Worm (Caenorhabditis elegans) whole organism, late embryonic: ENCODE data around the gene T19B10.2.

Experiments
- C38D4.7 ChIP-seq: fragments of 200-800 bp; sonication (Bioruptor generic); optimal IDR thresholded peaks from 2 replicates; lab custom pipeline; 2018; ENCODE audit warnings: mild to moderate bottlenecking, missing genetic modification characterization, moderate library complexity, missing compliant biosample characterization
- F13H6.1 ChIP-seq: sonication (generic microtip); optimal IDR thresholded peaks from 2 replicates; lab custom pipeline; 2016; ENCODE audit warnings: missing genetic modification characterization, missing compliant biosample characterization
- K02D7.2 ChIP-seq: sonication (generic microtip); optimal IDR thresholded peaks from 2 replicates; lab custom pipeline; 2017; ENCODE audit warnings: mild to moderate bottlenecking, missing genetic modification characterization, missing compliant biosample characterization
- K09A11.1 ChIP-seq: sonication (generic microtip); optimal IDR thresholded peaks from 2 replicates; lab custom pipeline; 2017; ENCODE audit warnings: antibody characterized with exemption, mild to moderate bottlenecking, missing genetic modification characterization, missing compliant biosample characterization; ENCODE audit not compliant: insufficient read depth
- T23F11.4 ChIP-seq: fragments of 200-800 bp; sonication (Bioruptor generic); optimal IDR thresholded peaks from 2 replicates; lab custom pipeline; 2018; ENCODE audit warnings: mild to moderate bottlenecking, missing genetic modification characterization, missing compliant biosample characterization
- Y22D7AL.16 ChIP-seq: sonication (generic microtip); optimal IDR thresholded peaks from 2 replicates; lab custom pipeline; 2016; ENCODE audit warnings: missing genetic modification characterization, missing compliant biosample characterization
- ahr-1 ChIP-seq: sonication (generic microtip); optimal IDR thresholded peaks from 2 replicates; lab custom pipeline; 2016; ENCODE audit warnings: missing genetic modification characterization, missing compliant biosample characterization
- ceh-19 ChIP-seq: fragments of 200-800 bp; sonication (Bioruptor generic); optimal IDR thresholded peaks from 2 replicates; lab custom pipeline; 2018; ENCODE audit warnings: mild to moderate bottlenecking, missing genetic modification characterization, missing compliant biosample characterization
- ceh-31 ChIP-seq: sonication (generic microtip); optimal IDR thresholded peaks from 2 replicates; lab custom pipeline; 2016; ENCODE audit warnings: missing genetic modification characterization, missing compliant biosample characterization
- ceh-34 ChIP-seq: sonication (generic microtip); optimal IDR thresholded peaks from 2 replicates; lab custom pipeline; 2016; ENCODE audit warnings: mild to moderate bottlenecking, missing genetic modification characterization, missing compliant biosample characterization
- ceh-45 ChIP-seq: fragments of 200-800 bp; sonication (Bioruptor generic); IDR thresholded peaks from 2 replicates; pipeline ENCODE4 v1.3.6; 2022; ENCODE audit warnings: missing genetic modification reagents, missing genetic modification characterization, missing compliant biosample characterization
- ceh-6 ChIP-seq: fragments of 200-800 bp; sonication (Bioruptor generic); optimal IDR thresholded peaks from 2 replicates; lab custom pipeline; 2018; ENCODE audit warnings: mild to moderate bottlenecking, missing genetic modification characterization, missing compliant biosample characterization
- dve-1 ChIP-seq: sonication (generic microtip); optimal IDR thresholded peaks from 2 replicates; lab custom pipeline; 2017; ENCODE audit warnings: antibody characterized with exemption, mild to moderate bottlenecking, missing genetic modification characterization, missing compliant biosample characterization
- elt-2 ChIP-seq: sonication (generic microtip); optimal IDR thresholded peaks from 2 replicates; lab custom pipeline; 2016; ENCODE audit warnings: missing genetic modification reagents, missing genetic modification characterization, missing compliant biosample characterization
- ets-4 ChIP-seq: sonication (generic microtip); optimal IDR thresholded peaks from 2 replicates; lab custom pipeline; 2016; ENCODE audit warnings: missing genetic modification characterization, missing compliant biosample characterization
- fax-1 ChIP-seq: sonication (generic microtip); optimal IDR thresholded peaks from 2 replicates; lab custom pipeline; 2016; ENCODE audit warnings: missing genotype, missing genetic modification characterization, missing compliant biosample characterization
- fkh-6 ChIP-seq: sonication (generic microtip); optimal IDR thresholded peaks from 2 replicates; lab custom pipeline; 2016; ENCODE audit warnings: missing genetic modification characterization, missing compliant biosample characterization
- gmeb-2 ChIP-seq: sonication (generic microtip); optimal IDR thresholded peaks from 2 replicates; lab custom pipeline; 2016; ENCODE audit warnings: missing genetic modification characterization, inconsistent platforms, missing compliant biosample characterization
- hlh-13 ChIP-seq: fragments of 200-800 bp; sonication (Bioruptor generic); optimal IDR thresholded peaks from 2 replicates; lab custom pipeline; 2018; ENCODE audit warnings: mild to moderate bottlenecking, missing genetic modification characterization, missing compliant biosample characterization
- hlh-6 ChIP-seq: sonication (generic microtip); optimal IDR thresholded peaks from 2 replicates; lab custom pipeline; 2016; ENCODE audit warnings: missing genotype, missing genetic modification characterization, missing compliant biosample characterization
- hlh-8 ChIP-seq: sonication (generic microtip); optimal IDR thresholded peaks from 2 replicates; lab custom pipeline; 2016; ENCODE audit warnings: missing genotype, missing genetic modification characterization, missing compliant biosample characterization
- lim-6 ChIP-seq: sonication (generic microtip); optimal IDR thresholded peaks from 2 replicates; lab custom pipeline; 2016; ENCODE audit warnings: missing genetic modification characterization, missing compliant biosample characterization
- lin-11 ChIP-seq: fragments of 200-800 bp; sonication (Bioruptor generic); optimal IDR thresholded peaks from 2 replicates; lab custom pipeline; 2018; ENCODE audit warnings: mild to moderate bottlenecking, missing genetic modification characterization, missing compliant biosample characterization
- nfya-1 ChIP-seq: sonication (generic microtip); optimal IDR thresholded peaks from 2 replicates; lab custom pipeline; 2017; ENCODE audit warnings: missing genetic modification characterization, mild to moderate bottlenecking, missing compliant biosample characterization, antibody characterized with exemption, moderate library complexity
- nhr-232 ChIP-seq: sonication (generic microtip); optimal IDR thresholded peaks from 2 replicates; lab custom pipeline; 2016; ENCODE audit warnings: missing genetic modification characterization, missing compliant biosample characterization
- npax-4 ChIP-seq: sonication (generic microtip); optimal IDR thresholded peaks from 2 replicates; lab custom pipeline; 2016; ENCODE audit warnings: missing genetic modification characterization, missing compliant biosample characterization
- pag-3 ChIP-seq: sonication (generic microtip); optimal IDR thresholded peaks from 2 replicates; lab custom pipeline; 2016; ENCODE audit warnings: missing compliant biosample characterization, missing genetic modification characterization, borderline replicate concordance
- pax-1 ChIP-seq: fragments of 150-350 bp; optimal IDR thresholded peaks from 2 replicates; lab custom pipeline; 2014; ENCODE audit warnings: missing biosample characterization, missing genetic modification characterization
- pros-1 ChIP-seq: fragments of 150-350 bp; optimal IDR thresholded peaks from 2 replicates; lab custom pipeline; 2014; ENCODE audit warnings: missing biosample characterization, missing genetic modification reagents, missing genetic modification characterization
- ref-2 ChIP-seq: sonication (generic microtip); optimal IDR thresholded peaks from 2 replicates; lab custom pipeline; 2016; ENCODE audit warnings: missing genetic modification characterization, missing compliant biosample characterization
- rnt-1 ChIP-seq: sonication (generic microtip); optimal IDR thresholded peaks from 2 replicates; lab custom pipeline; 2016; ENCODE audit warnings: missing genetic modification characterization, missing compliant biosample characterization
- sox-4 ChIP-seq: sonication (generic microtip); optimal IDR thresholded peaks from 2 replicates; lab custom pipeline; 2017; ENCODE audit warnings: mild to moderate bottlenecking, missing genetic modification characterization, inconsistent platforms, missing compliant biosample characterization
- tbx-2 ChIP-seq: sonication (generic microtip); optimal IDR thresholded peaks from 2 replicates; lab custom pipeline; 2016; ENCODE audit warnings: missing genetic modification characterization, missing compliant biosample characterization
- tbx-7 ChIP-seq: sonication (generic microtip); optimal IDR thresholded peaks from 2 replicates; lab custom pipeline; 2016; ENCODE audit warnings: missing genotype, missing genetic modification characterization, missing compliant biosample characterization
- unc-3 ChIP-seq, 2 experiments: fragments of 200-800 bp in 1 of 2; sonication (Bioruptor generic) in 1 of 2; sonication (generic microtip) in 1 of 2; conservative IDR thresholded peaks in 1 of 2; optimal IDR thresholded peaks in 1 of 2; 2 replicates each; pipeline versions ENCODE4 v1.3.6 to Lab custom; 2016 to 2022; ENCODE audit warnings: missing compliant biosample characterization in 2 of 2, missing genetic modification characterization in 2 of 2, missing genetic modification reagents in 1 of 2
- unc-55 ChIP-seq: sonication (generic microtip); optimal IDR thresholded peaks from 2 replicates; lab custom pipeline; 2017; ENCODE audit warnings: missing biosample characterization, missing genetic modification reagents, missing genetic modification characterization
- unc-86 ChIP-seq: sonication (generic microtip); optimal IDR thresholded peaks from 2 replicates; lab custom pipeline; 2016; ENCODE audit warnings: missing genetic modification characterization, missing compliant biosample characterization
- zip-5 ChIP-seq: sonication (generic microtip); optimal IDR thresholded peaks from 2 replicates; lab custom pipeline; 2016; ENCODE audit warnings: missing genetic modification characterization, missing compliant biosample characterization
- ztf-16 ChIP-seq: sonication (generic microtip); optimal IDR thresholded peaks from 2 replicates; lab custom pipeline; 2017; ENCODE audit warnings: missing genetic modification characterization, missing compliant biosample characterization

Gene T19B10.2

ce11 chrV:11214569-11214968 lies 6.5 kb upstream of the T19B10.2 start:
- TF ChIP-seq ceh-45 (GFP tag; lab: Robert Waterston, UW) = no peak
- no peak for TF ChIP-seq hlh-8
- no peak for TF ChIP-seq rnt-1 (tag; lab: Kevin White, UChicago)
- no peak for TF ChIP-seq F13H6.1 (tag; lab: Kevin White, UChicago)
- no peak for TF ChIP-seq pax-1
- no peak for TF ChIP-seq C38D4.7 (GFP tag; lab: Kevin White, UChicago)

DNA sequence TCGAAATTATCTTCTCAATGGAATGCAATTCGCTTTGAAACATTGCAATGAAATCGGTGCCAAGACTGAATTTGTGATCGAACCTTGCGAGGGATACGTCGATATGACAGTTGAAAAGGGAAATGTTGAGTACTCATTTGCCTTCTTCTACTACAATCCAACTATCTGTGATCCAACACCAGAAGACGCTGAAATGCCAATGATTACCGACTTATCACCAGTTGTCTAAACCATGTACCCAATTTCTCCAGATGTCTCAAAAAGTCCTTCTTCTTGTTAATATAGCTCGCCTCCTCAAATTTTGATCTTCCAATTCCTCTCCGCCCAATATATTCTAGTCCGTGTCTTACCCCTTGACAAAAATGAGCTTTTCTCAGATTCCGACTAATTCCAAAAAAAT lies 5.0 kb upstream of the T19B10.2 start:
- TF ChIP-seq tbx-2 (tag; lab: Kevin White, UChicago) (no peak), ceh-31 (tag; lab: Kevin White, UChicago) (no peak), ceh-34 (tag; lab: Kevin White, UChicago) (no peak)

DNA sequence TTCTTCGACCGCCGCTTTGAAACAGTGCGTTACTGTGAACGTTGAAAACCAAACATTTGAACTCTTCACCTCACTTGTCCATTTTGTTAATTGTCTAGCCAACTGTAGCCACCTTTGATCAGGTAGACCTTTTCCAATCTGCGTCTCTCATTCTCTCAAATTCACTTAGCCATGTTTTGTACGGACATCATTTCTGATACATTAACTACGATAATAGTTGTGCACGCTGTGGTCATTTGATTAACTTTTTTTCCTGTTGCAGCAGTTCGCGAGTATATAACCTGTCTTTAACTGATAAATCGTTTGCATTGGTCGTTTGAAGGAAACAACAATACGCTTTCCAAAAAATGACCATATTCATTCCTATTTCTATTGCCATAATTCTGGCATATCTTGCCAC lies 3.7 kb upstream of the T19B10.2 start, which contains the start of gene cyp-29A2:
TSS of gene cyp-29A2 (plus strand) at position 190 of the 400 bp plus-strand sequence.
- TF ChIP-seq ceh-34 (tag; lab: Kevin White, UChicago) = no peak
- TF ChIP-seq ceh-19 (GFP tag; lab: Kevin White, UChicago) = no peak
- TF ChIP-seq elt-2 (tag; lab: Kevin White, UChicago) = no peak
- no peak for TF ChIP-seq hlh-13
- no peak for TF ChIP-seq ceh-6 (GFP tag; lab: Kevin White, UChicago)
- TF ChIP-seq unc-3 (GFP tag; conservative IDR thresholded peaks at IDR 0.05; lab: Robert Waterston, UW) = no peak
- no peak for TF ChIP-seq unc-3 (tag; optimal IDR thresholded peaks at IDR 0.05; lab: Kevin White, UChicago)
- no peak for TF ChIP-seq pax-1

DNA sequence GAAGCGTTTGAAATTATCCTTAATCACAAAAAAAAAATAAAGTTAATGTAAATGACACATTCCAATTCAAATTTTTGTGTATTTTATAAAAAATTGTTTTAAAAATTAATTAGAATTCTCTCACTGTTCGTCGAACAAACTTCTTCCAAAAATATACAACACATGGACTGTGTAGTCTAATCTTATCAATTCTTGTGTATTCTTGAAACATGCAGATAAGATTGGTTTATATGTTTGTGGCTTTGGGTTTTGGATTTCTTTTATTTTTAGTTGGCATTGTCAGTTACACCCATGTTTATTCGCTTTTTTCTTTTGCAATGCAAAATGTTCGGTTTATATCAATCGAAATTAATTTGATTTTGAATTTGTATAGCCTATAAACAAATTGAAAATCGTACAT lies 687 bp upstream of the T19B10.2 start:
- TF ChIP-seq ets-4 (tag; lab: Kevin White, UChicago) (no peak), K09A11.1 (tag; lab: Kevin White, UChicago) (no peak), ceh-19 (GFP tag; lab: Kevin White, UChicago) (no peak), elt-2 (tag; lab: Kevin White, UChicago) (peak; percentile 24)

DNA sequence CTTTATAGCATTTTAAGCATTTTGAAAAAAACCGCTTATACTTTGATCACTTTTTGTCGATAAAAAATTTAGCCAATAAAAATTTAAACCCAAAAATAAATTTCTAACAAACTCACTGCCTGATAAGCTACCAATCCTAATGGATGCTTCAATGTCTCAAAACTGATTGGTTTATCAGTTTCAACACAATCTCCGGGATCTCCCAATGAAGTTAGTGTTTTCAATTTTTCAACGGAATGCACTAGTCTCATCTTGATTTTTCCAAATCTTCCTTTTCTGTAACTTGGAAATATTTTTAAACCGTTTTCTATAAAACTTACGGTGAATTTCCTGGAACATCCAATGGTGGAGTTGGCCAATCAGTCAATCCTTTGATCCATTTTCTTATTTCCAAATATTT lies 2.6 kb downstream of the T19B10.2 start:
- TF ChIP-seq tbx-7 (tag; lab: Kevin White, UChicago) = no peak
- TF ChIP-seq gmeb-2 = no peak
- no peak for TF ChIP-seq fax-1 (tag; lab: Kevin White, UChicago)
- no peak for TF ChIP-seq T23F11.4 (GFP tag; lab: Kevin White, UChicago)
- no peak for TF ChIP-seq nfya-1 (tag; lab: Kevin White, UChicago)

ce11 chrV:11225981-11226380 lies 4.9 kb downstream of the T19B10.2 start, which contains the start of gene bgal-1:
TSS of gene bgal-1 (minus strand) at chrV:11226018.
- TF ChIP-seq unc-55 (peak; percentile 81), ahr-1 (tag; lab: Kevin White, UChicago) (no peak)
- TF ChIP-seq, all 69 proteins: peak for 1

- TF ChIP-seq K02D7.2 (tag; lab: Kevin White, UChicago) (no peak), fkh-6 (tag; lab: Kevin White, UChicago) (no peak), tbx-2 (tag; lab: Kevin White, UChicago) (peak; percentile 79), dve-1 (tag; lab: Kevin White, UChicago) (peak; percentile 15), sox-4 (tag; lab: Kevin White, UChicago) (no peak), pag-3 (tag; lab: Kevin White, UChicago) (no peak), ref-2 (tag; lab: Kevin White, UChicago) (peak; percentile 74), tbx-7 (tag; lab: Kevin White, UChicago) (peak; percentile 36), fax-1 (tag; lab: Kevin White, UChicago) (peak; percentile 52), ztf-16 (tag; lab: Kevin White, UChicago) (peak; percentile 16), lin-11 (tag; lab: Kevin White, UChicago) (no peak), ceh-6 (GFP tag; lab: Kevin White, UChicago) (no peak), unc-86 (tag; lab: Kevin White, UChicago) (no peak), zip-5 (tag; lab: Kevin White, UChicago) (peak; percentile 32), Y22D7AL.16 (tag; lab: Kevin White, UChicago) (no peak), F13H6.1 (tag; lab: Kevin White, UChicago) (peak; percentile 45), npax-4 (no peak), hlh-6 (tag; lab: Kevin White, UChicago) (no peak), nhr-232 (tag; lab: Kevin White, UChicago) (no peak), lim-6 (tag; lab: Kevin White, UChicago) (no peak), T23F11.4 (GFP tag; lab: Kevin White, UChicago) (no peak), pros-1 (tag; lab: Kevin White, UChicago) (peak; percentile 9)
These were observed 7.6 kb downstream of the T19B10.2 start, which contains the start of gene pqn-70 for ce11 chrV:11228653-11229173. TSS of gene pqn-70 (minus strand) at chrV:11228703.
